Fruit fly (Drosophila melanogaster) whole organism, embryonic: Measurements from ENCODE around the gene UQCR-C1.
A peak's percentile ranks its signal among the peaks of the same experiment; 100 is the strongest.

ENCODE experiments used
- CG10462 ChIP-seq: fragments of 200-800 bp; sonication (Bioruptor generic); optimal IDR thresholded peaks from 2 replicates; lab custom pipeline; 2016; ENCODE audit warnings: missing biosample characterization, missing genetic modification characterization
- CG11504 ChIP-seq: fragments of 200-800 bp; sonication (Bioruptor generic); optimal IDR thresholded peaks from 3 replicates; lab custom pipeline; 2019; ENCODE audit warnings: missing biosample characterization, mild to moderate bottlenecking, missing genetic modification characterization, moderate library complexity
- CG11560 ChIP-seq: fragments of 200-800 bp; sonication (Bioruptor generic); IDR thresholded peaks from 3 replicates; pipeline ENCODE4 v1.3.6; 2022; ENCODE audit warnings: missing biosample characterization, missing genetic modification characterization
- CG12071 ChIP-seq: fragments of 200-800 bp; sonication (Bioruptor generic); optimal IDR thresholded peaks from 3 replicates; lab custom pipeline; 2018; ENCODE audit warnings: missing biosample characterization, mild to moderate bottlenecking, missing genetic modification characterization
- CG15011 ChIP-seq: fragments of 200-800 bp; sonication (Bioruptor generic); optimal IDR thresholded peaks from 3 replicates; lab custom pipeline; 2018; ENCODE audit warnings: missing biosample characterization, mild to moderate bottlenecking, missing genetic modification characterization
- CG15269 ChIP-seq: fragments of 200-800 bp; sonication (Bioruptor generic); optimal IDR thresholded peaks from 2 replicates; lab custom pipeline; 2018; ENCODE audit warnings: missing biosample characterization, mild to moderate bottlenecking, missing genetic modification characterization, moderate library complexity
- CG16779 ChIP-seq: fragments of 200-800 bp; sonication (Bioruptor generic); IDR thresholded peaks from 2 replicates; pipeline ENCODE4 v1.3.6; 2022; ENCODE audit warnings: missing biosample characterization, missing genetic modification characterization
- CG16815 ChIP-seq: fragments of 200-800 bp; sonication (Bioruptor generic); optimal IDR thresholded peaks from 3 replicates; lab custom pipeline; 2017; ENCODE audit warnings: missing biosample characterization, mild to moderate bottlenecking, missing genetic modification characterization
- CG1832 ChIP-seq: fragments of 200-800 bp; sonication (Bioruptor generic); optimal IDR thresholded peaks from 2 replicates; lab custom pipeline; 2017; ENCODE audit warnings: missing biosample characterization, mild to moderate bottlenecking, missing genetic modification characterization, inconsistent platforms
- CG18619 ChIP-seq: fragments of 200-800 bp; sonication (Bioruptor generic); optimal IDR thresholded peaks from 3 replicates; lab custom pipeline; 2017; ENCODE audit warnings: missing biosample characterization, mild to moderate bottlenecking, missing genetic modification characterization
- CG33213 ChIP-seq: fragments of 200-800 bp; sonication (Bioruptor generic); optimal IDR thresholded peaks from 3 replicates; lab custom pipeline; 2016; ENCODE audit warnings: missing biosample characterization, missing genetic modification characterization
- CG33557 ChIP-seq: fragments of 200-800 bp; sonication (Bioruptor generic); optimal IDR thresholded peaks from 2 replicates; lab custom pipeline; 2019; ENCODE audit warnings: missing biosample characterization, mild to moderate bottlenecking, missing genetic modification characterization, moderate library complexity
- CG42726 ChIP-seq: fragments of 200-800 bp; sonication (Bioruptor generic); IDR thresholded peaks from 2 replicates; pipeline ENCODE4 v1.3.6; 2022; ENCODE audit warnings: missing biosample characterization, missing genetic modification characterization; ENCODE audit not compliant: partially characterized antibody
- CG4360 ChIP-seq: fragments of 200-800 bp; sonication (Bioruptor generic); IDR thresholded peaks from 2 replicates; pipeline ENCODE4 v1.3.6; 2022; ENCODE audit warnings: missing biosample characterization, missing genetic modification characterization
- CG7271 ChIP-seq: fragments of 200-800 bp; sonication (Bioruptor generic); optimal IDR thresholded peaks from 2 replicates; lab custom pipeline; 2018; ENCODE audit warnings: missing biosample characterization, mild to moderate bottlenecking, missing genetic modification characterization, moderate library complexity
- CG8478 ChIP-seq: fragments of >200 bp; optimal IDR thresholded peaks from 2 replicates; lab custom pipeline; 2018
- CG8924 ChIP-seq: fragments of 200-800 bp; optimal IDR thresholded peaks from 3 replicates; lab custom pipeline; 2019; ENCODE audit warnings: missing biosample characterization, mild to moderate bottlenecking, missing genetic modification characterization, moderate library complexity
- CG9437 ChIP-seq: fragments of 200-800 bp; sonication (Bioruptor generic); optimal IDR thresholded peaks from 2 replicates; lab custom pipeline; 2018; ENCODE audit warnings: missing biosample characterization, mild to moderate bottlenecking, missing genetic modification characterization
- CTCF ChIP-seq: fragments of 200-800 bp; sonication (Bioruptor generic); optimal IDR thresholded peaks from 2 replicates; lab custom pipeline; 2017; ENCODE audit warnings: missing biosample characterization, mild to moderate bottlenecking, missing genetic modification characterization, moderate library complexity
- D ChIP-seq, 2 experiments: fragments of 200-800 bp in 1 of 2; fragments of >200 bp in 1 of 2; sonication (Bioruptor generic) in 1 of 2; optimal IDR thresholded peaks; 2 replicates in 1 of 2; 3 replicates in 1 of 2; lab custom pipeline; 2017; ENCODE audit warnings: mild to moderate bottlenecking in 1 of 2, missing biosample characterization in 1 of 2, missing genetic modification characterization in 1 of 2, missing genetic modification reagents in 1 of 2
- HLH54F ChIP-seq: fragments of 200-800 bp; sonication (Bioruptor generic); optimal IDR thresholded peaks from 3 replicates; lab custom pipeline; 2016; ENCODE audit warnings: missing biosample characterization, missing genetic modification characterization
- Hey ChIP-seq: fragments of 200-800 bp; sonication (Bioruptor generic); optimal IDR thresholded peaks from 3 replicates; lab custom pipeline; 2018; ENCODE audit warnings: missing biosample characterization, mild to moderate bottlenecking, missing genetic modification characterization
- HmgD ChIP-seq: fragments of 200-800 bp; sonication (Bioruptor generic); optimal IDR thresholded peaks from 3 replicates; lab custom pipeline; 2016; ENCODE audit warnings: missing biosample characterization, missing genetic modification characterization
- HmgZ ChIP-seq: fragments of 200-800 bp; sonication (Bioruptor generic); optimal IDR thresholded peaks from 2 replicates; lab custom pipeline; 2018; ENCODE audit warnings: missing biosample characterization, mild to moderate bottlenecking, missing genetic modification characterization
- Lim3 ChIP-seq: fragments of 200-800 bp; sonication (Bioruptor generic); IDR thresholded peaks from 2 replicates; pipeline ENCODE4 v1.3.6; 2022; ENCODE audit warnings: missing biosample characterization, missing genetic modification characterization
- Sin3A ChIP-seq: fragments of >200 bp; optimal IDR thresholded peaks from 2 replicates; lab custom pipeline; 2018
- croc ChIP-seq: fragments of 200-800 bp; sonication (Bioruptor generic); conservative IDR thresholded peaks from 3 replicates; pipeline ENCODE4 v1.3.6; 2022; ENCODE audit warnings: missing biosample characterization, missing genetic modification characterization
- disco-r ChIP-seq: fragments of 200-800 bp; sonication (Bioruptor generic); optimal IDR thresholded peaks from 2 replicates; lab custom pipeline; 2016; ENCODE audit warnings: missing biosample characterization, missing genetic modification characterization
- dmrt99B ChIP-seq: fragments of 200-800 bp; sonication (Bioruptor generic); optimal IDR thresholded peaks from 2 replicates; lab custom pipeline; 2018; ENCODE audit warnings: missing biosample characterization, mild to moderate bottlenecking, missing genetic modification characterization, moderate library complexity
- dysf ChIP-seq: fragments of 200-800 bp; sonication (Bioruptor generic); IDR thresholded peaks from 3 replicates; pipeline ENCODE4 v1.3.6; 2022; ENCODE audit warnings: missing biosample characterization, missing genetic modification characterization
- fd102C ChIP-seq: fragments of 200-800 bp; sonication (Bioruptor generic); optimal IDR thresholded peaks from 2 replicates; lab custom pipeline; 2018; ENCODE audit warnings: missing biosample characterization, mild to moderate bottlenecking, missing genetic modification characterization, moderate library complexity
- fru ChIP-seq: fragments of >200 bp; optimal IDR thresholded peaks from 2 replicates; lab custom pipeline; 2017
- fu2 ChIP-seq: fragments of 200-800 bp; sonication (Bioruptor generic); optimal IDR thresholded peaks from 2 replicates; lab custom pipeline; 2016; ENCODE audit warnings: missing biosample characterization, missing genetic modification characterization
- gsb ChIP-seq: fragments of 200-800 bp; sonication (Bioruptor generic); IDR thresholded peaks from 2 replicates; pipeline ENCODE4 v1.3.6; 2022; ENCODE audit warnings: missing biosample characterization, missing genetic modification characterization
- insv ChIP-seq, 2 experiments: fragments of 200-800 bp; sonication (Bioruptor generic); optimal IDR thresholded peaks; 3 replicates each; lab custom pipeline; 2016 to 2018; ENCODE audit warnings: missing biosample characterization in 2 of 2, missing genetic modification characterization in 2 of 2
- maf-S ChIP-seq: fragments of 200-800 bp; sonication (Bioruptor generic); optimal IDR thresholded peaks from 2 replicates; lab custom pipeline; 2016; ENCODE audit warnings: missing biosample characterization, missing genetic modification characterization
- pfk ChIP-seq: fragments of 200-800 bp; sonication (Bioruptor generic); optimal IDR thresholded peaks from 2 replicates; lab custom pipeline; 2018; ENCODE audit warnings: missing biosample characterization, mild to moderate bottlenecking, missing genetic modification characterization, moderate library complexity
- trem ChIP-seq: fragments of 200-800 bp; optimal IDR thresholded peaks from 3 replicates; lab custom pipeline; 2019; ENCODE audit warnings: missing biosample characterization, mild to moderate bottlenecking, missing genetic modification characterization, moderate library complexity
- trh ChIP-seq: fragments of 200-800 bp; sonication (Bioruptor generic); optimal IDR thresholded peaks from 2 replicates; lab custom pipeline; 2016; ENCODE audit warnings: missing biosample characterization, missing genetic modification characterization
- yki ChIP-seq: fragments of >200 bp; optimal IDR thresholded peaks from 3 replicates; lab custom pipeline; 2018
- z ChIP-seq: fragments of 200-800 bp; sonication (Bioruptor generic); IDR thresholded peaks from 3 replicates; pipeline ENCODE4 v1.3.6; 2022; ENCODE audit warnings: missing biosample characterization, missing genetic modification characterization

Gene UQCR-C1

dm6 chr3R:14898280-14898756 is 8.3 kb downstream of the UQCR-C1 start, which contains the start of the genes Nup93-2 and CG3817 (continued):
- TF ChIP-seq dmrt99B (tag; lab: Kevin White, UChicago) (no peak), CG10462 (no peak), CG9437 (GFP tag; lab: Kevin White, UChicago) (peak; percentile 34), CG8924 (peak; percentile 55), trh (GFP tag; lab: Kevin White, UChicago) (peak; percentile 67), CG4360 (GFP tag; lab: Robert Waterston, UW) (no peak), CTCF (GFP tag; lab: Kevin White, UChicago) (no peak), HmgD (no peak), CG15011 (GFP tag; lab: Kevin White, UChicago) (no peak), dysf (GFP tag; lab: Robert Waterston, UW) (peak; percentile 68), CG33557 (GFP tag; lab: Kevin White, UChicago) (no peak), HLH54F (GFP tag; lab: Kevin White, UChicago) (peak; percentile 43), CG18619 (GFP tag; lab: Kevin White, UChicago) (peak; percentile 40), maf-S (GFP tag; lab: Kevin White, UChicago) (peak; percentile 6), CG33213 (GFP tag; lab: Kevin White, UChicago) (peak; percentile 13), D (optimal IDR thresholded peaks at IDR 0.05; lab: Kevin White, UChicago) (no peak), D (GFP tag; optimal IDR thresholded peaks at IDR 0.05; lab: Kevin White, UChicago) (no peak), disco-r (no peak), trem (tag; lab: Kevin White, UChicago) (no peak), CG7271 (tag; lab: Kevin White, UChicago) (no peak), CG1832 (GFP tag; lab: Kevin White, UChicago) (no peak), yki (lab: Kevin White, UChicago) (no peak), Lim3 (GFP tag; lab: Robert Waterston, UW) (no peak), z (GFP tag; lab: Robert Waterston, UW) (no peak), CG12071 (GFP tag; lab: Kevin White, UChicago) (no peak), Hey (tag; lab: Kevin White, UChicago) (no peak), CG15269 (peak; percentile 56), fru (lab: Kevin White, UChicago) (no peak), HmgZ (tag; lab: Kevin White, UChicago) (no peak), CG11560 (tag; lab: Robert Waterston, UW) (peak; percentile 68)

DNA sequence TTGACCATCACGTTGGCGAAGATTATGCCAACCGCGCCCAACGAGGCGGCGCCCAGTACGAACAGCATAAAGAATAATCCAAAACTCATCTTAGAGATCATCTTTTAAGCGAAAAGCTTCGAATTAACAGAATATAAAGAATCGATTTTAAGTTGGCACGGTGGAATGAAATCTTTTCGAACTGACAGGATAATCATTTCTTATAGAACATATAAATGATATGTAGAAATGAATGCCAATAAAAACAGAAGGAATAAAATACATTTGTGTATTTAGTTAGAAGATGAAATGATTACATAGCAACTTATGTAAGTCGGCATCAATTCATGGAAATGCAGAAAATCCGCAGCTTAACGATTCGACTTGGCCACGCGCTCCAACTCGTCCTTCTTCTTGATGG is 10.1 kb downstream of the UQCR-C1 start, which contains the start of gene VhaPPA1-2:
TSS of gene VhaPPA1-2 (minus strand) at position 101 of the 400 bp plus-strand sequence.
- no peak for TF ChIP-seq CG16779 (GFP tag; lab: Robert Waterston, UW)
- TF ChIP-seq Sin3A (lab: Kevin White, UChicago), result no peak
- TF ChIP-seq gsb, result no peak
- TF ChIP-seq insv (GFP tag; optimal IDR thresholded peaks at IDR 0.05; lab: Kevin White, UChicago), result no peak
- TF ChIP-seq CG11504, result no peak
- TF ChIP-seq fu2, result no peak
- TF ChIP-seq fd102C (GFP tag; lab: Kevin White, UChicago), result no peak
- no peak for TF ChIP-seq CG8478 (lab: Kevin White, UChicago)
- no peak for TF ChIP-seq CG16815
- TF ChIP-seq CG42726 (GFP tag; lab: Robert Waterston, UW), result no peak
- TF ChIP-seq croc, result no peak
- no peak for TF ChIP-seq pfk
